Fruit fly (Drosophila melanogaster) S2 (cell line): Measurements from ENCODE around the gene CG32719.

Experiments used
- CG8478 ChIP-seq: fragments of >200 bp; optimal IDR thresholded peaks from 2 replicates; lab custom pipeline; 2018
- CTCF ChIP-seq, 2 experiments: fragments of >200 bp; optimal IDR thresholded peaks; 2 replicates each; lab custom pipeline; 2018

dm6 chrX:7521566-7522332, 26.0 kb downstream of the CG32719 start:
- TF ChIP-seq CG8478 (lab: Kevin White, UChicago): no peak
- peak in 1 of 2 experiments; percentile 34 for TF ChIP-seq CTCF (optimal IDR thresholded peaks at IDR 0.05; lab: Kevin White, UChicago)
